Worm (Caenorhabditis elegans) whole organism, young adult: ENCODE results near the gene T16G12.8.

Experiments
- C17E4.6 ChIP-seq: fragments of 200-800 bp; sonication (Bioruptor generic); IDR thresholded peaks from 2 replicates; pipeline ENCODE4 v1.3.6; 2022; ENCODE audit warnings: missing genetic modification reagents, missing genetic modification characterization, missing compliant biosample characterization
- D2030.7 ChIP-seq: fragments of 200-800 bp; sonication (Bioruptor generic); IDR thresholded peaks from 2 replicates; pipeline ENCODE4 v1.3.6; 2022; ENCODE audit warnings: missing genetic modification reagents, missing genetic modification characterization, missing compliant biosample characterization
- F10E7.11 ChIP-seq: sonication (generic microtip); optimal IDR thresholded peaks from 2 replicates; lab custom pipeline; 2017; ENCODE audit warnings: mild to moderate bottlenecking, missing genetic modification characterization, moderate library complexity, missing compliant biosample characterization
- F39B2.1 ChIP-seq: fragments of 200-800 bp; sonication (Bioruptor generic); IDR thresholded peaks from 2 replicates; pipeline ENCODE4 v1.3.6; 2022; ENCODE audit warnings: missing genetic modification reagents, missing genetic modification characterization, missing compliant biosample characterization
- K11D2.4 ChIP-seq: fragments of 200-800 bp; sonication (Bioruptor generic); IDR thresholded peaks from 2 replicates; pipeline ENCODE4 v1.3.6; 2022; ENCODE audit warnings: missing genetic modification reagents, missing genetic modification characterization, missing compliant biosample characterization
- T07F8.4 ChIP-seq: sonication (generic microtip); optimal IDR thresholded peaks from 2 replicates; lab custom pipeline; 2016; ENCODE audit warnings: mild to moderate bottlenecking, missing genetic modification characterization, moderate library complexity, missing compliant biosample characterization
- Y95B8A.8 ChIP-seq: fragments of 200-800 bp; sonication (Bioruptor generic); IDR thresholded peaks from 2 replicates; pipeline ENCODE4 v1.3.6; 2022; ENCODE audit warnings: missing genetic modification reagents, missing genetic modification characterization, missing compliant biosample characterization
- akir-1 ChIP-seq: fragments of 200-800 bp; sonication (Bioruptor generic); optimal IDR thresholded peaks from 2 replicates; lab custom pipeline; 2018; ENCODE audit warnings: mild to moderate bottlenecking, missing genetic modification characterization, moderate library complexity, missing compliant biosample characterization
- ama-1 ChIP-seq, 3 experiments: fragments of 150-350 bp in 1 of 3; sonication (generic microtip) in 2 of 3; optimal IDR thresholded peaks; 2 replicates each; lab custom pipeline; 2014 to 2018; ENCODE audit warnings: missing biosample characterization in 2 of 3, missing genetic modification characterization in 2 of 3, missing genetic modification reagents in 2 of 3
- atf-7 ChIP-seq: sonication (generic microtip); optimal IDR thresholded peaks from 2 replicates; lab custom pipeline; 2017; ENCODE audit warnings: mild to moderate bottlenecking, missing genetic modification characterization, missing compliant biosample characterization
- athp-1 ChIP-seq: sonication (generic microtip); optimal IDR thresholded peaks from 2 replicates; lab custom pipeline; 2017; ENCODE audit warnings: mild to moderate bottlenecking, missing genetic modification characterization, missing compliant biosample characterization
- attf-3 ChIP-seq: fragments of 200-800 bp; sonication (Bioruptor generic); conservative IDR thresholded peaks from 2 replicates; pipeline ENCODE4 v1.3.6; 2022; ENCODE audit warnings: missing genetic modification reagents, missing genetic modification characterization, missing compliant biosample characterization
- attf-5 ChIP-seq: fragments of 200-800 bp; sonication (Bioruptor generic); optimal IDR thresholded peaks from 2 replicates; lab custom pipeline; 2018; ENCODE audit warnings: mild to moderate bottlenecking, missing genetic modification characterization, missing compliant biosample characterization
- cebp-1 ChIP-seq, 2 experiments: fragments of 200-800 bp in 1 of 2; sonication (Bioruptor generic) in 1 of 2; sonication (generic microtip) in 1 of 2; IDR thresholded peaks in 1 of 2; optimal IDR thresholded peaks in 1 of 2; 2 replicates each; pipeline versions ENCODE4 v1.3.6 to Lab custom; 2017 to 2022; ENCODE audit warnings: missing compliant biosample characterization in 2 of 2, missing genetic modification characterization in 2 of 2, mild to moderate bottlenecking in 1 of 2, missing genetic modification reagents in 1 of 2, moderate library complexity in 1 of 2
- ceh-40 ChIP-seq: fragments of 200-800 bp; sonication (Bioruptor generic); IDR thresholded peaks from 2 replicates; pipeline ENCODE4 v1.3.6; 2022; ENCODE audit warnings: missing genetic modification characterization, missing compliant biosample characterization
- dox-1 ChIP-seq: fragments of 200-800 bp; sonication (Bioruptor generic); IDR thresholded peaks from 2 replicates; pipeline ENCODE4 v1.3.6; 2022; ENCODE audit warnings: missing genetic modification reagents, missing genetic modification characterization, missing compliant biosample characterization
- egl-44 ChIP-seq: fragments of 200-800 bp; sonication (Bioruptor generic); IDR thresholded peaks from 2 replicates; pipeline ENCODE4 v1.3.6; 2022; ENCODE audit warnings: missing genetic modification reagents, missing genetic modification characterization, missing compliant biosample characterization
- ekl-4 ChIP-seq: fragments of 200-800 bp; sonication (Bioruptor generic); IDR thresholded peaks from 2 replicates; pipeline ENCODE4 v1.3.6; 2022; ENCODE audit warnings: missing genetic modification reagents, missing genetic modification characterization, missing compliant biosample characterization
- ets-4 ChIP-seq: fragments of 200-800 bp; sonication (Bioruptor generic); optimal IDR thresholded peaks from 2 replicates; lab custom pipeline; 2018; ENCODE audit warnings: mild to moderate bottlenecking, missing genetic modification characterization, missing compliant biosample characterization
- hlh-12 ChIP-seq: sonication (generic microtip); optimal IDR thresholded peaks from 2 replicates; lab custom pipeline; 2016; ENCODE audit warnings: missing genetic modification characterization, missing compliant biosample characterization
- hmg-1.2 ChIP-seq: fragments of 200-800 bp; sonication (Bioruptor generic); IDR thresholded peaks from 2 replicates; pipeline ENCODE4 v1.3.6; 2022; ENCODE audit warnings: missing genetic modification reagents, missing genetic modification characterization, missing compliant biosample characterization
- lag-1 ChIP-seq: fragments of 200-800 bp; sonication (Bioruptor generic); IDR thresholded peaks from 2 replicates; pipeline ENCODE4 v1.3.6; 2022; ENCODE audit warnings: missing genetic modification reagents, missing genetic modification characterization, missing compliant biosample characterization
- let-607 ChIP-seq, 2 experiments: fragments of 200-800 bp in 1 of 2; sonication (Bioruptor generic) in 1 of 2; sonication (generic microtip) in 1 of 2; optimal IDR thresholded peaks; 2 replicates each; lab custom pipeline; 2016 to 2018; ENCODE audit warnings: mild to moderate bottlenecking in 2 of 2, missing compliant biosample characterization in 2 of 2, missing genetic modification characterization in 2 of 2, moderate library complexity in 2 of 2, missing genotype in 1 of 2
- lin-26 ChIP-seq: fragments of 200-800 bp; sonication (Bioruptor generic); IDR thresholded peaks from 2 replicates; pipeline ENCODE4 v1.3.6; 2022; ENCODE audit warnings: missing genetic modification reagents, missing genetic modification characterization, missing compliant biosample characterization
- lin-40 ChIP-seq: sonication (generic microtip); optimal IDR thresholded peaks from 2 replicates; lab custom pipeline; 2016; ENCODE audit warnings: missing genetic modification characterization, mild to moderate bottlenecking, missing compliant biosample characterization, missing genotype, missing genetic modification reagents
- lin-54 ChIP-seq: fragments of 200-800 bp; sonication (Bioruptor generic); optimal IDR thresholded peaks from 2 replicates; lab custom pipeline; 2018; ENCODE audit warnings: mild to moderate bottlenecking, missing genetic modification characterization, missing compliant biosample characterization
- lir-1 ChIP-seq: fragments of 200-800 bp; sonication (Bioruptor generic); conservative IDR thresholded peaks from 2 replicates; pipeline ENCODE4 v1.3.6; 2022; ENCODE audit warnings: missing genetic modification reagents, missing genetic modification characterization, missing compliant biosample characterization
- madf-10 ChIP-seq: sonication (generic microtip); optimal IDR thresholded peaks from 2 replicates; lab custom pipeline; 2016; ENCODE audit warnings: mild to moderate bottlenecking, missing genetic modification characterization, missing compliant biosample characterization
- mcd-1 ChIP-seq: fragments of 200-800 bp; sonication (Bioruptor generic); IDR thresholded peaks from 2 replicates; pipeline ENCODE4 v1.3.6; 2022; ENCODE audit warnings: missing genetic modification reagents, missing genetic modification characterization, missing compliant biosample characterization
- nfyb-1 ChIP-seq: fragments of 200-800 bp; sonication (Bioruptor generic); IDR thresholded peaks from 2 replicates; pipeline ENCODE4 v1.3.6; 2022; ENCODE audit warnings: missing genetic modification reagents, missing genetic modification characterization, missing compliant biosample characterization
- nhr-27 ChIP-seq: fragments of 200-800 bp; sonication (Bioruptor generic); optimal IDR thresholded peaks from 2 replicates; lab custom pipeline; 2018; ENCODE audit warnings: mild to moderate bottlenecking, missing genetic modification characterization, moderate library complexity, missing compliant biosample characterization
- nhr-80 ChIP-seq: sonication (generic microtip); optimal IDR thresholded peaks from 2 replicates; lab custom pipeline; 2016; ENCODE audit warnings: missing genetic modification characterization, missing compliant biosample characterization
- pbrm-1 ChIP-seq: fragments of 200-800 bp; sonication (Bioruptor generic); IDR thresholded peaks from 2 replicates; pipeline ENCODE4 v1.3.6; 2022; ENCODE audit warnings: missing genetic modification reagents, missing genetic modification characterization, missing compliant biosample characterization
- rpc-1 ChIP-seq, 2 experiments: fragments of 150-350 bp in 1 of 2; sonication (generic microtip) in 1 of 2; optimal IDR thresholded peaks; 2 replicates each; lab custom pipeline; 2014 to 2018; ENCODE audit warnings: missing biosample characterization in 1 of 2, missing genetic modification characterization in 1 of 2, missing genetic modification reagents in 1 of 2, missing genotype in 1 of 2
- somi-1 ChIP-seq: fragments of 200-800 bp; sonication (Bioruptor generic); optimal IDR thresholded peaks from 2 replicates; lab custom pipeline; 2018; ENCODE audit warnings: mild to moderate bottlenecking, missing genetic modification characterization, missing compliant biosample characterization
- tbp1 ChIP-seq: fragments of 200-800 bp; sonication (Bioruptor generic); optimal IDR thresholded peaks from 2 replicates; lab custom pipeline; 2018; ENCODE audit warnings: mild to moderate bottlenecking, missing genetic modification characterization, missing compliant biosample characterization
- unc-130 ChIP-seq: sonication (generic microtip); optimal IDR thresholded peaks from 2 replicates; lab custom pipeline; 2016; ENCODE audit warnings: missing genetic modification reagents, missing genetic modification characterization, missing compliant biosample characterization
- zfh-2 ChIP-seq: fragments of 200-800 bp; sonication (Bioruptor generic); conservative IDR thresholded peaks from 2 replicates; pipeline ENCODE4 v1.3.6; 2022; ENCODE audit warnings: missing genetic modification reagents, missing genetic modification characterization, missing compliant biosample characterization
- ztf-22 ChIP-seq: fragments of 200-800 bp; sonication (Bioruptor generic); optimal IDR thresholded peaks from 2 replicates; lab custom pipeline; 2018; ENCODE audit warnings: mild to moderate bottlenecking, missing genetic modification characterization, moderate library complexity, missing compliant biosample characterization
- ztf-25 ChIP-seq: fragments of 200-800 bp; sonication (Bioruptor generic); IDR thresholded peaks from 2 replicates; pipeline ENCODE4 v1.3.6; 2022; ENCODE audit warnings: missing genetic modification reagents, missing genetic modification characterization, missing compliant biosample characterization
- ztf-26 ChIP-seq: sonication (generic microtip); optimal IDR thresholded peaks from 2 replicates; lab custom pipeline; 2017; ENCODE audit warnings: missing genetic modification characterization, missing compliant biosample characterization
- ztf-28 ChIP-seq: fragments of 200-800 bp; sonication (Bioruptor generic); IDR thresholded peaks from 2 replicates; pipeline ENCODE4 v1.3.6; 2022; ENCODE audit warnings: missing genetic modification reagents, missing genetic modification characterization, missing compliant biosample characterization
- ztf-6 ChIP-seq: fragments of 200-800 bp; sonication (Bioruptor generic); IDR thresholded peaks from 2 replicates; pipeline ENCODE4 v1.3.6; 2022; ENCODE audit warnings: missing genetic modification reagents, missing genetic modification characterization, missing compliant biosample characterization

The T16G12.8 gene

DNA sequence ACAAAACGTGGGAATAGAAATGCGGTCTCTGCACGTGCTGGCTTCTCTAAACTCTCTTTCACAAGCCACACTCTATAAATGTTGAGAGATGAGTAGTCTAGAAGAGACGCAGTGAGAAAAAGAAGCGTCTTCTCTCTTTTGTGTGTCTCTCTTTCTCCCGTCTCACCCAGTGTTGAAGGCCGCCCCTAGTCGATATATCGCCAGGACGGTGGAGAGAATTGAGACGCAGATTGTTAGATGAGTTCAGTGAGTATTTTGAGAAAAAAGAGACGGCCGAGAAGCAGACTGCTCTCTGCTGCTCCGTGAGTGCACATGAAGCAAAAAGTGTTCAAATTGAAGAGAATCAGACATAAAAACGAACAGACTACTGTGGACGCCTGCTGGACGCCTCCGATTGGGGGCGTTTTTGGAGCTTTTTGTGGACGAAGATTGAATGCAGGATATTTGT lies 37.4 kb downstream of the T16G12.8 start (continued):
- peak; percentile 70 for TF ChIP-seq ekl-4 (GFP tag; lab: Robert Waterston, UW)
- no peak for TF ChIP-seq F39B2.1
- 0 out of 2 replicates have a peak, but pooled peaks have one; percentile 30 for TF ChIP-seq lir-1 (GFP tag; lab: Robert Waterston, UW)
- TF ChIP-seq zfh-2 (GFP tag; lab: Robert Waterston, UW): peak; percentile 95
- TF ChIP-seq pbrm-1 (GFP tag; lab: Robert Waterston, UW): peak; percentile 60; the same call in 1 of the 2 replicates
- TF ChIP-seq nfyb-1 (GFP tag; lab: Robert Waterston, UW): peak; percentile 91
- TF ChIP-seq cebp-1 (GFP tag; IDR thresholded peaks at IDR 0.05; lab: Robert Waterston, UW): peak; percentile 62
- TF ChIP-seq cebp-1 (tag; optimal IDR thresholded peaks at IDR 0.05; lab: Kevin White, UChicago): peak; percentile 86
- peak; percentile 84 for TF ChIP-seq athp-1
- peak; percentile 54 for TF ChIP-seq madf-10 (tag; lab: Kevin White, UChicago)
- TF ChIP-seq hmg-1.2: peak; percentile 94
- peak; percentile 90 for TF ChIP-seq lin-40 (tag; lab: Kevin White, UChicago)
- TF ChIP-seq C17E4.6 (GFP tag; lab: Robert Waterston, UW): no peak
- no peak for TF ChIP-seq hlh-12 (tag; lab: Kevin White, UChicago)
- TF ChIP-seq ets-4 (GFP tag; lab: Kevin White, UChicago): peak; percentile 57
- TF ChIP-seq D2030.7 (GFP tag; lab: Robert Waterston, UW): no peak
- TF ChIP-seq egl-44 (GFP tag; lab: Robert Waterston, UW): no peak
- TF ChIP-seq rpc-1 (optimal IDR thresholded peaks at IDR 0.05; lab: Kevin White, UChicago): no peak
- no peak for TF ChIP-seq rpc-1 (tag; optimal IDR thresholded peaks at IDR 0.05; lab: Kevin White, UChicago)
- TF ChIP-seq atf-7 (tag; lab: Kevin White, UChicago): peak; percentile 63
- peak; percentile 61; the same call in 1 of the 2 replicates for TF ChIP-seq lin-26
- TF ChIP-seq K11D2.4: peak; percentile 53; the same call in 1 of the 2 replicates
- peak; percentile 78 for TF ChIP-seq dox-1 (GFP tag; lab: Robert Waterston, UW)
- TF ChIP-seq ztf-26 (tag; lab: Kevin White, UChicago): peak; percentile 59
- TF ChIP-seq ceh-40 (GFP tag; lab: Robert Waterston, UW): no peak
- TF ChIP-seq lin-54 (GFP tag; lab: Kevin White, UChicago): peak; percentile 66
- TF ChIP-seq let-607 (tag; optimal IDR thresholded peaks at IDR 0.05; lab: Kevin White, UChicago): peak in 1 of 2 experiments; percentile 64
- TF ChIP-seq mcd-1: peak; percentile 73
- TF ChIP-seq nhr-80 (tag; lab: Kevin White, UChicago): peak; percentile 78
- no peak for TF ChIP-seq nhr-27
- TF ChIP-seq ztf-6 (GFP tag; lab: Robert Waterston, UW): no peak
- 0 out of 2 replicates have a peak, but pooled peaks have one; percentile 13 for TF ChIP-seq ztf-28 (GFP tag; lab: Robert Waterston, UW)
- TF ChIP-seq ama-1 (optimal IDR thresholded peaks at IDR 0.05; lab: Kevin White, UChicago): no peak
- TF ChIP-seq ama-1 (GFP tag; optimal IDR thresholded peaks at IDR 0.05; lab: Kevin White, UChicago): no peak
- TF ChIP-seq ztf-22 (GFP tag; lab: Kevin White, UChicago): no peak
- peak; percentile 71 for TF ChIP-seq somi-1 (GFP tag; lab: Kevin White, UChicago)
- peak; percentile 45 for TF ChIP-seq tbp1
- TF ChIP-seq, all 124 proteins: peak for 39

- no peak for TF ChIP-seq F10E7.11 (tag; lab: Kevin White, UChicago)
- no peak for TF ChIP-seq mcd-1
- no peak for TF ChIP-seq unc-130 (GFP tag; lab: Kevin White, UChicago)
- no peak for TF ChIP-seq ztf-25
- no peak for TF ChIP-seq K11D2.4
- TF ChIP-seq lag-1 (GFP tag; lab: Robert Waterston, UW): no peak
- no peak for TF ChIP-seq let-607 (tag; optimal IDR thresholded peaks at IDR 0.05; lab: Kevin White, UChicago)
- no peak for TF ChIP-seq akir-1 (GFP tag; lab: Kevin White, UChicago)
- TF ChIP-seq attf-3 (GFP tag; lab: Robert Waterston, UW): no peak
- TF ChIP-seq nhr-80 (tag; lab: Kevin White, UChicago): no peak
- no peak for TF ChIP-seq T07F8.4 (tag; lab: Kevin White, UChicago)
- no peak for TF ChIP-seq lin-40 (tag; lab: Kevin White, UChicago)
- no peak for TF ChIP-seq attf-5
- no peak for TF ChIP-seq Y95B8A.8 (GFP tag; lab: Robert Waterston, UW)
These were observed 38.9 kb downstream of the T16G12.8 start, which contains the start of gene spop-1 for ce11 chrIII:10097981-10098380. Gene spop-1, minus strand, starts transcription at chrIII:10098081.
